Worm (Caenorhabditis elegans) whole organism, L2 larva: ENCODE measurements around the gene lgc-45.

Experiments used
- F13H6.1 ChIP-seq: sonication (generic microtip); optimal IDR thresholded peaks from 2 replicates; lab custom pipeline; 2016; ENCODE audit warnings: missing genetic modification characterization, missing compliant biosample characterization
- R02D3.7 ChIP-seq: fragments of 150-350 bp; optimal IDR thresholded peaks from 2 replicates; lab custom pipeline; 2014; ENCODE audit warnings: missing biosample characterization, missing genetic modification characterization
- ZK546.5 ChIP-seq: sonication (generic microtip); optimal IDR thresholded peaks from 2 replicates; lab custom pipeline; 2017; ENCODE audit warnings: missing biosample characterization, missing genetic modification characterization
- ama-1 ChIP-seq: fragments of 150-350 bp; optimal IDR thresholded peaks from 2 replicates; lab custom pipeline; 2018; ENCODE audit warnings: inconsistent platforms
- blmp-1 ChIP-seq: sonication (generic microtip); optimal IDR thresholded peaks from 2 replicates; lab custom pipeline; 2017; ENCODE audit warnings: missing genetic modification characterization, mild to moderate bottlenecking, missing compliant biosample characterization, antibody characterized with exemption, moderate library complexity; ENCODE audit not compliant: insufficient read depth
- ceh-16 ChIP-seq: fragments of 150-350 bp; optimal IDR thresholded peaks from 2 replicates; lab custom pipeline; 2014; ENCODE audit warnings: missing biosample characterization, missing genetic modification characterization
- egl-27 ChIP-seq: sonication (generic microtip); optimal IDR thresholded peaks from 3 replicates; lab custom pipeline; 2017; ENCODE audit warnings: missing biosample characterization, missing genetic modification reagents, missing genetic modification characterization
- mbf-1 ChIP-seq: sonication (generic microtip); optimal IDR thresholded peaks from 2 replicates; lab custom pipeline; 2017; ENCODE audit warnings: missing biosample characterization, missing genetic modification characterization
- nhr-11 ChIP-seq: fragments of 150-350 bp; optimal IDR thresholded peaks from 2 replicates; lab custom pipeline; 2014; ENCODE audit warnings: missing biosample characterization, missing genetic modification characterization
- nhr-23 ChIP-seq: fragments of 150-350 bp; optimal IDR thresholded peaks from 2 replicates; lab custom pipeline; 2014; ENCODE audit warnings: missing biosample characterization, missing genetic modification reagents, missing genetic modification characterization
- nhr-6 ChIP-seq: fragments of 150-350 bp; optimal IDR thresholded peaks from 2 replicates; lab custom pipeline; 2014; ENCODE audit warnings: missing biosample characterization, missing genetic modification characterization
- unc-39 ChIP-seq: fragments of 150-350 bp; optimal IDR thresholded peaks from 2 replicates; lab custom pipeline; 2014; ENCODE audit warnings: missing biosample characterization, missing genetic modification characterization
- ztf-11 ChIP-seq: sonication (generic microtip); optimal IDR thresholded peaks from 2 replicates; lab custom pipeline; 2017; ENCODE audit warnings: missing biosample characterization, missing genetic modification characterization

- TF ChIP-seq nhr-11 (tag; lab: Kevin White, UChicago), result no peak
- TF ChIP-seq egl-27 (tag; lab: Kevin White, UChicago), result no peak
- no peak for TF ChIP-seq R02D3.7 (tag; lab: Kevin White, UChicago)
- TF ChIP-seq ZK546.5 (tag; lab: Kevin White, UChicago), result no peak
- TF ChIP-seq ztf-11 (tag; lab: Kevin White, UChicago), result no peak
- TF ChIP-seq nhr-23 (tag; lab: Kevin White, UChicago), result no peak
- TF ChIP-seq mbf-1, result no peak
- TF ChIP-seq nhr-6 (tag; lab: Kevin White, UChicago), result no peak
- TF ChIP-seq unc-39 (tag; lab: Kevin White, UChicago), result no peak
- no peak for TF ChIP-seq F13H6.1 (tag; lab: Kevin White, UChicago)
- no peak for TF ChIP-seq blmp-1 (tag; lab: Kevin White, UChicago)
- no peak for TF ChIP-seq ceh-16 (tag; lab: Kevin White, UChicago)
- no peak for TF ChIP-seq ama-1 (lab: Kevin White, UChicago)
These were observed 45.0 kb upstream of the lgc-45 start, which contains the start of gene Y49F6B.19 for ce11 chrII:3512240-3512639.
